Fruit fly (Drosophila melanogaster): ENCODE measurements around the gene BBS8.
A peak's percentile ranks its signal among the peaks of the same experiment; 100 is the strongest.

Gene BBS8

dm6 chr2L:427338-428234 is 4.9 kb downstream of the BBS8 start (continued):
- TF ChIP-seq repo (GFP tag; optimal IDR thresholded peaks at IDR 0.05) = no peak
- no peak for TF ChIP-seq CG10209 (GFP tag; optimal IDR thresholded peaks at IDR 0.05)
- no peak for TF ChIP-seq lmd (GFP tag; IDR thresholded peaks at IDR 0.05)
- TF ChIP-seq CG30431 (GFP tag; optimal IDR thresholded peaks at IDR 0.05) = peak; percentile 18
- TF ChIP-seq CG11456 (GFP tag; IDR thresholded peaks at IDR 0.05) = no peak
- TF ChIP-seq vfl (GFP tag; optimal IDR thresholded peaks at IDR 0.05) = peak; percentile 4
- TF ChIP-seq Meics (GFP tag; optimal IDR thresholded peaks at IDR 0.05) = no peak
- peak; percentile 41 for TF ChIP-seq CG32532 (GFP tag; IDR thresholded peaks at IDR 0.05)
- TF ChIP-seq inv (GFP tag; IDR thresholded peaks at IDR 0.05; ENCODE audit: partially characterized antibody) = no peak
- no peak for TF ChIP-seq lov (optimal IDR thresholded peaks at IDR 0.05)
- 0 out of 3 replicates have a peak, but pooled peaks have one; percentile 66 for TF ChIP-seq lov (GFP tag; IDR thresholded peaks at IDR 0.05)
- no peak for TF ChIP-seq CG9797 (GFP tag; optimal IDR thresholded peaks at IDR 0.05)
- TF ChIP-seq CG10431 (GFP tag; optimal IDR thresholded peaks at IDR 0.05) = no peak
- no peak for TF ChIP-seq gfzf (GFP tag; optimal IDR thresholded peaks at IDR 0.05)
- TF ChIP-seq sim (GFP tag; IDR thresholded peaks at IDR 0.05) = no peak
- TF ChIP-seq nerfin-2 (GFP tag; IDR thresholded peaks at IDR 0.05; ENCODE audit: partially characterized antibody) = no peak
- TF ChIP-seq CG9817 (tag; optimal IDR thresholded peaks at IDR 0.05) = no peak
- no peak for TF ChIP-seq B-H2 (GFP tag; optimal IDR thresholded peaks at IDR 0.05)
- peak; percentile 28 for TF ChIP-seq ATbp (GFP tag; optimal IDR thresholded peaks at IDR 0.05)
- TF ChIP-seq CG8388 (GFP tag; optimal IDR thresholded peaks at IDR 0.05) = no peak
- TF ChIP-seq HLH3B (GFP tag; IDR thresholded peaks at IDR 0.05) = no peak; the same call in 1 of the 2 replicates
- no peak for TF ChIP-seq Abd-B (GFP tag; optimal IDR thresholded peaks at IDR 0.05)
- no peak for TF ChIP-seq Fer3 (tag; optimal IDR thresholded peaks at IDR 0.05)
- TF ChIP-seq CG10654 (GFP tag; optimal IDR thresholded peaks at IDR 0.05) = no peak
- no peak for TF ChIP-seq CG17359 (tag; optimal IDR thresholded peaks at IDR 0.05)
- no peak for TF ChIP-seq CG15514 (GFP tag; optimal IDR thresholded peaks at IDR 0.05)
- TF ChIP-seq crp (GFP tag; optimal IDR thresholded peaks at IDR 0.05) = no peak
- TF ChIP-seq CG6854 (GFP tag; optimal IDR thresholded peaks at IDR 0.05) = no peak
- no peak for TF ChIP-seq CG5245 (GFP tag; optimal IDR thresholded peaks at IDR 0.05)
- TF ChIP-seq Xbp1 (GFP tag; optimal IDR thresholded peaks at IDR 0.05) = peak; percentile 27
- TF ChIP-seq tio (GFP tag; optimal IDR thresholded peaks at IDR 0.05) = peak; percentile 53
- TF ChIP-seq Ssrp (tag; optimal IDR thresholded peaks at IDR 0.05) = no peak
- TF ChIP-seq dan (GFP tag; IDR thresholded peaks at IDR 0.05) = no peak
- no peak for TF ChIP-seq CG1602 (GFP tag; optimal IDR thresholded peaks at IDR 0.05)
- peak; percentile 49 for TF ChIP-seq gem (tag; optimal IDR thresholded peaks at IDR 0.05)
- TF ChIP-seq CG10321 (GFP tag; IDR thresholded peaks at IDR 0.05) = no peak
- TF ChIP-seq Sox100B (GFP tag; optimal IDR thresholded peaks at IDR 0.05) = no peak
- TF ChIP-seq CG17568 (GFP tag; optimal IDR thresholded peaks at IDR 0.05) = no peak
- TF ChIP-seq org-1 (GFP tag; optimal IDR thresholded peaks at IDR 0.05) = no peak
- no peak for TF ChIP-seq CG17186 (GFP tag; optimal IDR thresholded peaks at IDR 0.05)
- TF ChIP-seq phol (tag; optimal IDR thresholded peaks at IDR 0.05) = no peak
